Worm (Caenorhabditis elegans): ENCODE results near the gene srt-15.

- no peak for TF ChIP-seq flt-1 (GFP tag; IDR thresholded peaks at IDR 0.05)
- no peak for TF ChIP-seq pes-1 (GFP tag; IDR thresholded peaks at IDR 0.05)
- no peak for TF ChIP-seq ama-1 (optimal IDR thresholded peaks at IDR 0.05)
- no peak for TF ChIP-seq hmg-4 (GFP tag; optimal IDR thresholded peaks at IDR 0.05)
- TF ChIP-seq aly-1 (tag; optimal IDR thresholded peaks at IDR 0.05): no peak
- TF ChIP-seq tbx-11 (GFP tag; IDR thresholded peaks at IDR 0.05): no peak
- TF ChIP-seq hnd-1 (tag; optimal IDR thresholded peaks at IDR 0.05): no peak
These were observed 38.5 kb upstream of the srt-15 start for ce11 chrV:3100527-3100926.

All from whole organism, early embryonic.